Fruit fly (Drosophila melanogaster): ENCODE data around the gene CG12170.

The CG12170 gene

dm6 chr3R:5613114-5613443, 24.0 kb upstream of the CG12170 start, which contains the start of gene Atu (continued):
- TF ChIP-seq CG13296 (GFP tag; optimal IDR thresholded peaks at IDR 0.05) (no peak), unc-4 (GFP tag; IDR thresholded peaks at IDR 0.05; ENCODE audit: partially characterized antibody) (peak; percentile 94), CG32767 (GFP tag; IDR thresholded peaks at IDR 0.05) (no peak), ftz-f1 (GFP tag; optimal IDR thresholded peaks at IDR 0.05) (no peak), hb (GFP tag; IDR thresholded peaks at IDR 0.05; ENCODE audit: partially characterized antibody) (peak; percentile 94), Stat92E (GFP tag; optimal IDR thresholded peaks at IDR 0.05) (no peak), CG15601 (tag; optimal IDR thresholded peaks at IDR 0.05) (peak; percentile 28), CG4707 (GFP tag; optimal IDR thresholded peaks at IDR 0.05) (no peak), CG17385 (GFP tag; optimal IDR thresholded peaks at IDR 0.05) (no peak), pho (GFP tag; optimal IDR thresholded peaks at IDR 0.05) (peak; percentile 38), CG30431 (GFP tag; optimal IDR thresholded peaks at IDR 0.05) (no peak), Hmr (GFP tag; optimal IDR thresholded peaks at IDR 0.05) (peak; percentile 46), Hand (GFP tag; optimal IDR thresholded peaks at IDR 0.05) (no peak), CG3065 (GFP tag; optimal IDR thresholded peaks at IDR 0.05) (no peak), dati (GFP tag; IDR thresholded peaks at IDR 0.05) (no peak), Hr51 (GFP tag; optimal IDR thresholded peaks at IDR 0.05) (peak in 1 of 2 experiments; percentile 3), CG8281 (tag; optimal IDR thresholded peaks at IDR 0.05) (no peak), CG12299 (tag; optimal IDR thresholded peaks at IDR 0.05) (no peak), Xrp1 (GFP tag; IDR thresholded peaks at IDR 0.05) (no peak), sna (GFP tag; IDR thresholded peaks at IDR 0.05; ENCODE audit: partially characterized antibody) (peak; percentile 93), CG42726 (GFP tag; IDR thresholded peaks at IDR 0.05; ENCODE audit: partially characterized antibody) (no peak), NC2β (GFP tag; optimal IDR thresholded peaks at IDR 0.05) (peak; percentile 39), crp (GFP tag; optimal IDR thresholded peaks at IDR 0.05) (peak in 1 of 2 experiments; percentile 42), Sin3A (optimal IDR thresholded peaks at IDR 0.05) (peak; percentile 92), repo (GFP tag; optimal IDR thresholded peaks at IDR 0.05) (no peak), Doc2 (GFP tag; IDR thresholded peaks at IDR 0.05) (no peak), CG11723 (GFP tag; optimal IDR thresholded peaks at IDR 0.05) (no peak), tx (GFP tag; optimal IDR thresholded peaks at IDR 0.05) (peak; percentile 12), CG5180 (GFP tag; optimal IDR thresholded peaks at IDR 0.05) (no peak), HLH3B (GFP tag; IDR thresholded peaks at IDR 0.05) (no peak), schlank (tag; optimal IDR thresholded peaks at IDR 0.05) (no peak), Hr78 (GFP tag; optimal IDR thresholded peaks at IDR 0.05) (peak in 1 of 2 experiments; percentile 22), knrl (GFP tag; IDR thresholded peaks at IDR 0.05; ENCODE audit: partially characterized antibody) (peak; percentile 94), CG12219 (GFP tag; optimal IDR thresholded peaks at IDR 0.05) (no peak), CG9609 (GFP tag; optimal IDR thresholded peaks at IDR 0.05) (no peak), pros (GFP tag; optimal IDR thresholded peaks at IDR 0.05) (no peak), TFAM (GFP tag; optimal IDR thresholded peaks at IDR 0.05) (no peak), gsb (GFP tag; IDR thresholded peaks at IDR 0.05) (no peak), cg (GFP tag; optimal IDR thresholded peaks at IDR 0.05) (peak; percentile 87), esg (GFP tag; conservative IDR thresholded peaks at IDR 0.05) (no peak), Fer2 (tag; optimal IDR thresholded peaks at IDR 0.05) (no peak), pum (GFP tag; optimal IDR thresholded peaks at IDR 0.05) (no peak), Ada2b (GFP tag; IDR thresholded peaks at IDR 0.05) (no peak), CG31441 (GFP tag; IDR thresholded peaks at IDR 0.05) (peak; percentile 43; the same call in 1 of the 2 replicates), grn (GFP tag; optimal IDR thresholded peaks at IDR 0.05) (no peak), maf-S (GFP tag; optimal IDR thresholded peaks at IDR 0.05) (no peak), CG31224 (GFP tag; IDR thresholded peaks at IDR 0.05) (no peak), emc (GFP tag; optimal IDR thresholded peaks at IDR 0.05) (no peak), Ets65A (GFP tag) (no peak), lbe (GFP tag; optimal IDR thresholded peaks at IDR 0.05) (peak; percentile 54), Pdp1 (GFP tag; optimal IDR thresholded peaks at IDR 0.05) (peak in 1 of 2 experiments; percentile 42)
